Fruit fly (Drosophila melanogaster) whole organism, embryonic: Measurements from ENCODE around the gene CG33767.

Experiments
- Ada2b ChIP-seq: fragments of 200-800 bp; sonication (Bioruptor generic); IDR thresholded peaks from 2 replicates; pipeline ENCODE4 v1.3.6; 2022; ENCODE audit warnings: missing biosample characterization, missing genetic modification characterization
- BEAF-32 ChIP-seq: fragments of 200-800 bp; sonication (Bioruptor generic); optimal IDR thresholded peaks from 3 replicates; lab custom pipeline; 2017; ENCODE audit warnings: missing biosample characterization, missing genetic modification characterization, mild to moderate bottlenecking, moderate library complexity, missing genetic modification reagents
- CG10431 ChIP-seq: fragments of 200-800 bp; sonication (Bioruptor generic); optimal IDR thresholded peaks from 3 replicates; lab custom pipeline; 2018; ENCODE audit warnings: missing biosample characterization, mild to moderate bottlenecking, missing genetic modification characterization
- CG11504 ChIP-seq: fragments of 200-800 bp; sonication (Bioruptor generic); optimal IDR thresholded peaks from 3 replicates; lab custom pipeline; 2019; ENCODE audit warnings: missing biosample characterization, mild to moderate bottlenecking, missing genetic modification characterization, moderate library complexity
- CG12769 ChIP-seq: fragments of 200-800 bp; sonication (Bioruptor generic); optimal IDR thresholded peaks from 2 replicates; lab custom pipeline; 2019; ENCODE audit warnings: missing biosample characterization, mild to moderate bottlenecking, missing genetic modification characterization, moderate library complexity
- CG15479 ChIP-seq: fragments of 200-800 bp; sonication (Bioruptor generic); optimal IDR thresholded peaks from 3 replicates; lab custom pipeline; 2019; ENCODE audit warnings: missing biosample characterization, mild to moderate bottlenecking, missing genetic modification characterization, moderate library complexity
- CG18011 ChIP-seq: fragments of 200-800 bp; sonication (Bioruptor generic); optimal IDR thresholded peaks from 2 replicates; lab custom pipeline; 2017; ENCODE audit warnings: missing biosample characterization, missing genetic modification characterization, mild to moderate bottlenecking, moderate library complexity, missing genotype
- CG18476 ChIP-seq: fragments of 200-800 bp; sonication (Bioruptor generic); optimal IDR thresholded peaks from 2 replicates; lab custom pipeline; 2016; ENCODE audit warnings: missing biosample characterization, mild to moderate bottlenecking, missing genetic modification characterization
- CG18599 ChIP-seq: fragments of 200-800 bp; sonication (Bioruptor generic); optimal IDR thresholded peaks from 3 replicates; lab custom pipeline; 2017; ENCODE audit warnings: missing biosample characterization, missing genetic modification characterization, mild to moderate bottlenecking, moderate library complexity, missing genetic modification reagents
- CG7839 ChIP-seq: fragments of 200-800 bp; sonication (Bioruptor generic); optimal IDR thresholded peaks from 3 replicates; lab custom pipeline; 2018; ENCODE audit warnings: missing biosample characterization, mild to moderate bottlenecking, missing genetic modification characterization, moderate library complexity
- CG9932 ChIP-seq: fragments of 200-800 bp; sonication (Bioruptor generic); IDR thresholded peaks from 2 replicates; pipeline ENCODE4 v1.3.6; 2022; ENCODE audit warnings: missing biosample characterization, missing genetic modification characterization
- GATAe ChIP-seq: fragments of 200-800 bp; sonication (Bioruptor generic); conservative IDR thresholded peaks from 2 replicates; pipeline ENCODE4 v1.3.6; 2022; ENCODE audit warnings: missing biosample characterization, missing genetic modification characterization
- Hmr ChIP-seq: fragments of 200-800 bp; sonication (Bioruptor generic); optimal IDR thresholded peaks from 3 replicates; lab custom pipeline; 2017; ENCODE audit warnings: mild to moderate bottlenecking, missing biosample characterization, missing genetic modification reagents, missing genetic modification characterization
- Hr51 ChIP-seq, 2 experiments: fragments of 200-800 bp; sonication (Bioruptor generic); optimal IDR thresholded peaks; 2 replicates in 1 of 2; 3 replicates in 1 of 2; lab custom pipeline; 2016 to 2018; ENCODE audit warnings: missing biosample characterization in 2 of 2, missing genetic modification characterization in 2 of 2, mild to moderate bottlenecking in 1 of 2, moderate library complexity in 1 of 2
- Kr ChIP-seq: fragments of 200-800 bp; sonication (Bioruptor generic); optimal IDR thresholded peaks from 2 replicates; lab custom pipeline; 2017; ENCODE audit warnings: missing biosample characterization, mild to moderate bottlenecking, missing genetic modification characterization
- Med ChIP-seq: fragments of 200-800 bp; sonication (Bioruptor generic); peaks from one replicate; lab custom pipeline; 2016; ENCODE audit warnings: missing biosample characterization, missing genetic modification characterization, mild to moderate bottlenecking, inconsistent platforms, moderate library complexity
- PHDP ChIP-seq: fragments of 200-800 bp; sonication (Bioruptor generic); optimal IDR thresholded peaks from 3 replicates; lab custom pipeline; 2018; ENCODE audit warnings: missing biosample characterization, mild to moderate bottlenecking, missing genetic modification characterization, moderate library complexity
- Trl ChIP-seq, 3 experiments: fragments of >200 bp in 2 of 3; fragments of 200-800 bp in 1 of 3; sonication (Bioruptor generic) in 1 of 3; optimal IDR thresholded peaks; 2 replicates in 1 of 3; 3 replicates in 2 of 3; lab custom pipeline; 2016 to 2017; ENCODE audit warnings: missing biosample characterization in 1 of 3, missing genetic modification characterization in 1 of 3
- amos ChIP-seq: fragments of 200-800 bp; sonication (Bioruptor generic); IDR thresholded peaks from 2 replicates; pipeline ENCODE4 v1.3.6; 2022; ENCODE audit warnings: missing biosample characterization, missing genetic modification characterization; ENCODE audit not compliant: partially characterized antibody
- ase ChIP-seq: fragments of 200-800 bp; sonication (Bioruptor generic); IDR thresholded peaks from 3 replicates; pipeline ENCODE4 v1.3.6; 2022; ENCODE audit warnings: missing biosample characterization, missing genetic modification characterization
- az2 ChIP-seq: fragments of 200-800 bp; sonication (Bioruptor generic); optimal IDR thresholded peaks from 3 replicates; lab custom pipeline; 2016; ENCODE audit warnings: missing biosample characterization, missing genetic modification characterization
- cg ChIP-seq: fragments of 200-800 bp; sonication (Bioruptor generic); optimal IDR thresholded peaks from 3 replicates; lab custom pipeline; 2019; ENCODE audit warnings: missing biosample characterization, mild to moderate bottlenecking, missing genetic modification characterization, moderate library complexity
- chm ChIP-seq: fragments of 200-800 bp; sonication (Bioruptor generic); IDR thresholded peaks from 2 replicates; pipeline ENCODE4 v1.3.6; 2022; ENCODE audit warnings: missing biosample characterization, missing genetic modification characterization
- cwo ChIP-seq: fragments of 200-800 bp; sonication (Bioruptor generic); optimal IDR thresholded peaks from 3 replicates; lab custom pipeline; 2017; ENCODE audit warnings: missing biosample characterization, missing genetic modification characterization, mild to moderate bottlenecking, moderate library complexity, missing genetic modification reagents
- dysf ChIP-seq: fragments of 200-800 bp; sonication (Bioruptor generic); IDR thresholded peaks from 3 replicates; pipeline ENCODE4 v1.3.6; 2022; ENCODE audit warnings: missing biosample characterization, missing genetic modification characterization
- eve ChIP-seq, 2 experiments: fragments of >200 bp; optimal IDR thresholded peaks; 2 replicates each; lab custom pipeline; 2017; ENCODE audit warnings: missing biosample characterization in 2 of 2, missing genetic modification characterization in 2 of 2
- exex ChIP-seq: fragments of 200-800 bp; sonication (Bioruptor generic); optimal IDR thresholded peaks from 4 replicates; lab custom pipeline; 2018; ENCODE audit warnings: missing biosample characterization, mild to moderate bottlenecking, missing genetic modification characterization, moderate library complexity
- fd64A ChIP-seq: fragments of 200-800 bp; sonication (Bioruptor generic); optimal IDR thresholded peaks from 3 replicates; lab custom pipeline; 2018; ENCODE audit warnings: missing biosample characterization, mild to moderate bottlenecking, missing genetic modification characterization
- gfzf ChIP-seq: fragments of 200-800 bp; sonication (Bioruptor generic); optimal IDR thresholded peaks from 2 replicates; lab custom pipeline; 2016; ENCODE audit warnings: missing biosample characterization, mild to moderate bottlenecking, missing genetic modification characterization, moderate library complexity
- grn ChIP-seq: fragments of 200-800 bp; sonication (Bioruptor generic); optimal IDR thresholded peaks from 3 replicates; lab custom pipeline; 2017; ENCODE audit warnings: missing biosample characterization, missing genetic modification characterization
- kni ChIP-seq: fragments of 200-800 bp; sonication (Bioruptor generic); optimal IDR thresholded peaks from 3 replicates; lab custom pipeline; 2017; ENCODE audit warnings: mild to moderate bottlenecking, missing biosample characterization, missing genetic modification reagents, missing genetic modification characterization
- lilli ChIP-seq: fragments of 200-800 bp; sonication (Bioruptor generic); optimal IDR thresholded peaks from 3 replicates; lab custom pipeline; 2016; ENCODE audit warnings: missing biosample characterization, missing genetic modification characterization
- onecut ChIP-seq: fragments of 200-800 bp; sonication (Bioruptor generic); IDR thresholded peaks from 2 replicates; pipeline ENCODE4 v1.3.6; 2022; ENCODE audit warnings: missing biosample characterization, missing genetic modification characterization
- org-1 ChIP-seq: fragments of 200-800 bp; sonication (Bioruptor generic); optimal IDR thresholded peaks from 2 replicates; lab custom pipeline; 2017; ENCODE audit warnings: missing biosample characterization, missing genetic modification characterization
- prd ChIP-seq, 3 experiments: fragments of >200 bp in 2 of 3; fragments of 200-800 bp in 1 of 3; sonication (Bioruptor generic) in 1 of 3; optimal IDR thresholded peaks in 2 of 3; IDR thresholded peaks in 1 of 3; 2 replicates in 2 of 3; 3 replicates in 1 of 3; pipeline versions ENCODE4 v1.3.6 to Lab custom; 2017 to 2022; ENCODE audit warnings: missing biosample characterization in 1 of 3, missing genetic modification characterization in 1 of 3
- sens-2 ChIP-seq: fragments of 200-800 bp; sonication (Bioruptor generic); IDR thresholded peaks from 2 replicates; pipeline ENCODE4 v1.3.6; 2022; ENCODE audit warnings: missing biosample characterization, missing genetic modification characterization
- stwl ChIP-seq: fragments of 200-800 bp; sonication (Bioruptor generic); optimal IDR thresholded peaks from 3 replicates; lab custom pipeline; 2018; ENCODE audit warnings: missing biosample characterization, mild to moderate bottlenecking, missing genetic modification characterization, moderate library complexity
- sug ChIP-seq: fragments of 200-800 bp; optimal IDR thresholded peaks from 2 replicates; lab custom pipeline; 2019; ENCODE audit warnings: missing biosample characterization, mild to moderate bottlenecking, missing genetic modification characterization, moderate library complexity
- tll ChIP-seq, 2 experiments: fragments of 200-800 bp in 1 of 2; fragments of >200 bp in 1 of 2; sonication (Bioruptor generic) in 1 of 2; optimal IDR thresholded peaks; 2 replicates each; lab custom pipeline; 2017 to 2019; ENCODE audit warnings: missing biosample characterization in 2 of 2, missing genetic modification characterization in 2 of 2, mild to moderate bottlenecking in 1 of 2, moderate library complexity in 1 of 2
- wek ChIP-seq: fragments of 200-800 bp; sonication (Bioruptor generic); optimal IDR thresholded peaks from 3 replicates; lab custom pipeline; 2018; ENCODE audit warnings: missing biosample characterization, mild to moderate bottlenecking, missing genetic modification characterization, moderate library complexity

CG33767 gene

dm6 chr3L:22665110-22665509, 19.0 kb downstream of the CG33767 start (continued):
- peak; percentile 3 for TF ChIP-seq org-1 (GFP tag; lab: Kevin White, UChicago)
- no peak for TF ChIP-seq prd (optimal IDR thresholded peaks at IDR 0.05; lab: Kevin White, UChicago)
- TF ChIP-seq prd (GFP tag; IDR thresholded peaks at IDR 0.05; lab: Robert Waterston, UW), result peak; percentile 72; the same call in 2 of the 3 replicates
- peak in 1 of 2 experiments; percentile 32 for TF ChIP-seq Hr51 (GFP tag; optimal IDR thresholded peaks at IDR 0.05; lab: Kevin White, UChicago)
- TF ChIP-seq Ada2b (GFP tag; lab: Robert Waterston, UW), result peak; percentile 13; the same call in 1 of the 2 replicates
- TF ChIP-seq fd64A (GFP tag; lab: Kevin White, UChicago), result no peak
- no peak for TF ChIP-seq CG18476 (GFP tag; lab: Kevin White, UChicago)
- peak; percentile 26; the same call in 1 of the 3 replicates for TF ChIP-seq dysf (GFP tag; lab: Robert Waterston, UW)
- peak; percentile 35 for TF ChIP-seq CG7839 (tag; lab: Kevin White, UChicago)
- TF ChIP-seq CG11504, result peak; percentile 53
- TF ChIP-seq CG9932 (GFP tag; lab: Robert Waterston, UW), result no peak
- TF ChIP-seq tll (GFP tag; optimal IDR thresholded peaks at IDR 0.05; lab: Kevin White, UChicago), result no peak

dm6 chr3L:22669275-22670006, 23.3 kb downstream of the CG33767 start, which contains the start of gene Jhbp6:
TSS of gene Jhbp6 (plus strand) at chr3L:22669956.
- TF ChIP-seq grn (GFP tag; lab: Kevin White, UChicago) (peak; percentile 32), CG15479 (GFP tag; lab: Kevin White, UChicago) (peak; percentile 54), PHDP (tag; lab: Kevin White, UChicago) (no peak), amos (GFP tag; lab: Robert Waterston, UW) (0 out of 2 replicates have a peak, but pooled peaks have one; percentile 5), Hmr (peak; percentile 21), cg (peak; percentile 10), sens-2 (GFP tag; lab: Robert Waterston, UW) (no peak), wek (GFP tag; lab: Kevin White, UChicago) (no peak), Trl (optimal IDR thresholded peaks at IDR 0.05; lab: Kevin White, UChicago) (peak in 1 of 2 experiments; percentile 9), Trl (GFP tag; optimal IDR thresholded peaks at IDR 0.05; lab: Kevin White, UChicago) (no peak), onecut (no peak), az2 (GFP tag; lab: Kevin White, UChicago) (no peak), CG10431 (GFP tag; lab: Kevin White, UChicago) (no peak), chm (GFP tag; lab: Robert Waterston, UW) (no peak), Kr (GFP tag; lab: Kevin White, UChicago) (peak; percentile 2), kni (peak; percentile 11), eve (GFP tag; optimal IDR thresholded peaks at IDR 0.05; lab: Kevin White, UChicago) (peak in 1 of 2 experiments; percentile 56), gfzf (GFP tag; lab: Kevin White, UChicago) (peak; percentile 23), CG18599 (peak; percentile 10), CG18011 (no peak), Med (GFP tag; lab: Kevin White, UChicago) (peak; percentile 20), exex (tag; lab: Kevin White, UChicago) (peak; percentile 19), BEAF-32 (GFP tag; lab: Kevin White, UChicago) (peak; percentile 11), CG12769 (peak; percentile 30), GATAe (GFP tag; lab: Robert Waterston, UW) (peak; percentile 77), sug (tag; lab: Kevin White, UChicago) (peak; percentile 7), cwo (GFP tag; lab: Kevin White, UChicago) (no peak), ase (GFP tag; lab: Robert Waterston, UW) (no peak), stwl (tag; lab: Kevin White, UChicago) (peak; percentile 36), lilli (GFP tag; lab: Kevin White, UChicago) (peak; percentile 75)
